Fruit fly (Drosophila melanogaster) whole organism, prepupa: Measurements from ENCODE around the gene Mitf.

ENCODE experiments used
- Blimp-1 ChIP-seq: fragments of 200-800 bp; sonication (Bioruptor generic); optimal IDR thresholded peaks from 3 replicates; lab custom pipeline; 2017; ENCODE audit warnings: missing biosample characterization, missing genetic modification characterization, mild to moderate bottlenecking, moderate library complexity, missing genetic modification reagents
- CG10631 ChIP-seq: fragments of 200-800 bp; sonication (Bioruptor generic); optimal IDR thresholded peaks from 2 replicates; lab custom pipeline; 2016; ENCODE audit warnings: missing biosample characterization, missing genetic modification characterization
- CG10669 ChIP-seq: fragments of 200-800 bp; sonication (Bioruptor generic); optimal IDR thresholded peaks from 3 replicates; lab custom pipeline; 2018; ENCODE audit warnings: missing biosample characterization, mild to moderate bottlenecking, missing genetic modification characterization, moderate library complexity
- CG11294 ChIP-seq: fragments of 200-800 bp; sonication (Bioruptor generic); IDR thresholded peaks from 2 replicates; pipeline ENCODE4 v1.3.6; 2022; ENCODE audit warnings: missing biosample characterization, missing genetic modification characterization
- CG11762 ChIP-seq: fragments of 200-800 bp; sonication (Bioruptor generic); optimal IDR thresholded peaks from 3 replicates; lab custom pipeline; 2016; ENCODE audit warnings: missing biosample characterization, missing genetic modification characterization; ENCODE audit not compliant: insufficient read depth
- CG11902 ChIP-seq: fragments of 200-800 bp; sonication (Bioruptor generic); optimal IDR thresholded peaks from 3 replicates; lab custom pipeline; 2016; ENCODE audit warnings: missing biosample characterization, missing genetic modification characterization
- CG1621 ChIP-seq: fragments of 200-800 bp; sonication (Bioruptor generic); optimal IDR thresholded peaks from 3 replicates; lab custom pipeline; 2018; ENCODE audit warnings: missing biosample characterization, mild to moderate bottlenecking, missing genetic modification characterization
- CG3032 ChIP-seq: fragments of 200-800 bp; optimal IDR thresholded peaks from 2 replicates; lab custom pipeline; 2019; ENCODE audit warnings: missing biosample characterization, mild to moderate bottlenecking, missing genetic modification characterization, moderate library complexity
- CG31627 ChIP-seq: fragments of 200-800 bp; sonication (Bioruptor generic); optimal IDR thresholded peaks from 3 replicates; lab custom pipeline; 2016; ENCODE audit warnings: missing biosample characterization, missing genetic modification characterization
- CG32006 ChIP-seq: fragments of 200-800 bp; sonication (Bioruptor generic); optimal IDR thresholded peaks from 3 replicates; lab custom pipeline; 2017; ENCODE audit warnings: missing biosample characterization, mild to moderate bottlenecking, missing genetic modification characterization
- CG34406 ChIP-seq: fragments of 200-800 bp; sonication (Bioruptor generic); optimal IDR thresholded peaks from 3 replicates; lab custom pipeline; 2016; ENCODE audit warnings: missing biosample characterization, missing genetic modification characterization
- CG3919 ChIP-seq: fragments of 200-800 bp; sonication (Bioruptor generic); optimal IDR thresholded peaks from 3 replicates; lab custom pipeline; 2016; ENCODE audit warnings: missing biosample characterization, missing genetic modification characterization
- CG4318 ChIP-seq: fragments of 200-800 bp; sonication (Bioruptor generic); optimal IDR thresholded peaks from 3 replicates; lab custom pipeline; 2017; ENCODE audit warnings: missing biosample characterization, mild to moderate bottlenecking, missing genetic modification characterization
- CG6163 ChIP-seq: fragments of 200-800 bp; sonication (Bioruptor generic); IDR thresholded peaks from 3 replicates; pipeline ENCODE4 v1.3.6; 2022; ENCODE audit warnings: missing biosample characterization, missing genetic modification characterization
- CG6792 ChIP-seq: fragments of 200-800 bp; sonication (Bioruptor generic); optimal IDR thresholded peaks from 3 replicates; lab custom pipeline; 2016; ENCODE audit warnings: missing biosample characterization, missing genetic modification characterization
- CG6854 ChIP-seq: fragments of 200-800 bp; sonication (Bioruptor generic); optimal IDR thresholded peaks from 2 replicates; lab custom pipeline; 2017; ENCODE audit warnings: missing biosample characterization, mild to moderate bottlenecking, missing genetic modification characterization
- CG8119 ChIP-seq: fragments of 200-800 bp; sonication (Bioruptor generic); IDR thresholded peaks from 3 replicates; pipeline ENCODE4 v1.3.6; 2022; ENCODE audit warnings: missing biosample characterization, missing genetic modification characterization
- CG8319 ChIP-seq: fragments of 200-800 bp; sonication (Bioruptor generic); optimal IDR thresholded peaks from 3 replicates; lab custom pipeline; 2016; ENCODE audit warnings: missing biosample characterization, missing genetic modification characterization
- Eip75B ChIP-seq: fragments of 200-800 bp; sonication (Bioruptor generic); optimal IDR thresholded peaks from 3 replicates; lab custom pipeline; 2016; ENCODE audit warnings: missing biosample characterization, missing genetic modification characterization
- Eip78C ChIP-seq: fragments of 200-800 bp; sonication (Bioruptor generic); peaks from one replicate; lab custom pipeline; 2016; ENCODE audit warnings: missing biosample characterization, missing genetic modification characterization
- Ets21C ChIP-seq: fragments of 200-800 bp; sonication (Bioruptor generic); optimal IDR thresholded peaks from 3 replicates; lab custom pipeline; 2016; ENCODE audit warnings: missing biosample characterization, missing genetic modification characterization
- Ets96B ChIP-seq: fragments of 200-800 bp; optimal IDR thresholded peaks from 2 replicates; lab custom pipeline; 2019; ENCODE audit warnings: missing biosample characterization, mild to moderate bottlenecking, missing genetic modification characterization, moderate library complexity
- Gug ChIP-seq: fragments of 200-800 bp; sonication (Bioruptor generic); IDR thresholded peaks from 2 replicates; pipeline ENCODE4 v1.3.6; 2022; ENCODE audit warnings: missing biosample characterization, missing genetic modification characterization
- Hr38 ChIP-seq: sonication (Bioruptor generic); optimal IDR thresholded peaks from 2 replicates; lab custom pipeline; 2016; ENCODE audit warnings: missing biosample characterization, missing genetic modification characterization
- Hr39 ChIP-seq: fragments of 200-800 bp; sonication (Bioruptor generic); optimal IDR thresholded peaks from 2 replicates; lab custom pipeline; 2016; ENCODE audit warnings: missing biosample characterization, missing genetic modification characterization
- Hr4 ChIP-seq: fragments of 200-800 bp; sonication (Bioruptor generic); optimal IDR thresholded peaks from 3 replicates; lab custom pipeline; 2016; ENCODE audit warnings: missing biosample characterization, missing genetic modification characterization
- Lpt ChIP-seq: fragments of 200-800 bp; sonication (Bioruptor generic); optimal IDR thresholded peaks from 3 replicates; lab custom pipeline; 2016; ENCODE audit warnings: missing biosample characterization, missing genetic modification characterization
- Met ChIP-seq: fragments of 200-800 bp; sonication (Bioruptor generic); optimal IDR thresholded peaks from 3 replicates; lab custom pipeline; 2016; ENCODE audit warnings: missing biosample characterization, missing genetic modification characterization
- OdsH ChIP-seq: fragments of 200-800 bp; sonication (Bioruptor generic); optimal IDR thresholded peaks from 3 replicates; lab custom pipeline; 2016; ENCODE audit warnings: missing biosample characterization, missing genetic modification characterization
- Sox15 ChIP-seq: fragments of 200-800 bp; sonication (Bioruptor generic); optimal IDR thresholded peaks from 3 replicates; lab custom pipeline; 2016; ENCODE audit warnings: missing biosample characterization, missing genetic modification characterization
- achi ChIP-seq: fragments of 200-800 bp; sonication (Bioruptor generic); optimal IDR thresholded peaks from 3 replicates; lab custom pipeline; 2016; ENCODE audit warnings: missing biosample characterization, missing genetic modification characterization
- acj6 ChIP-seq: fragments of 200-800 bp; sonication (Bioruptor generic); optimal IDR thresholded peaks from 3 replicates; lab custom pipeline; 2016; ENCODE audit warnings: missing biosample characterization, missing genetic modification characterization
- cyc ChIP-seq: fragments of 200-800 bp; sonication (Bioruptor generic); optimal IDR thresholded peaks from 3 replicates; lab custom pipeline; 2016; ENCODE audit warnings: missing biosample characterization, missing genetic modification characterization
- dac ChIP-seq: fragments of 200-800 bp; sonication (Bioruptor generic); optimal IDR thresholded peaks from 2 replicates; lab custom pipeline; 2017; ENCODE audit warnings: missing biosample characterization, mild to moderate bottlenecking, missing genetic modification characterization
- dsx ChIP-seq: fragments of 200-800 bp; optimal IDR thresholded peaks from 3 replicates; lab custom pipeline; 2019; ENCODE audit warnings: missing biosample characterization, mild to moderate bottlenecking, missing genetic modification characterization, moderate library complexity; ENCODE audit not compliant: poor library complexity, severe bottlenecking
- eg ChIP-seq: fragments of 200-800 bp; sonication (Bioruptor generic); IDR thresholded peaks from 3 replicates; pipeline ENCODE4 v1.3.6; 2022; ENCODE audit warnings: missing biosample characterization, missing genetic modification characterization
- esn ChIP-seq: fragments of 200-800 bp; sonication (Bioruptor generic); optimal IDR thresholded peaks from 2 replicates; lab custom pipeline; 2016; ENCODE audit warnings: missing biosample characterization, mild to moderate bottlenecking, missing genetic modification characterization, moderate library complexity
- fd85E ChIP-seq: fragments of 200-800 bp; sonication (Bioruptor generic); optimal IDR thresholded peaks from 3 replicates; lab custom pipeline; 2016; ENCODE audit warnings: missing biosample characterization, missing genetic modification characterization
- lz ChIP-seq: fragments of 200-800 bp; sonication (Bioruptor generic); optimal IDR thresholded peaks from 3 replicates; lab custom pipeline; 2016; ENCODE audit warnings: missing biosample characterization, missing genetic modification characterization
- net ChIP-seq: fragments of 200-800 bp; sonication (Bioruptor generic); optimal IDR thresholded peaks from 3 replicates; lab custom pipeline; 2016; ENCODE audit warnings: missing biosample characterization, missing genetic modification characterization
- pdm3 ChIP-seq: fragments of 200-800 bp; sonication (Bioruptor generic); optimal IDR thresholded peaks from 3 replicates; lab custom pipeline; 2016; ENCODE audit warnings: missing biosample characterization, missing genetic modification characterization
- spab ChIP-seq: fragments of 200-800 bp; sonication (Bioruptor generic); optimal IDR thresholded peaks from 2 replicates; lab custom pipeline; 2017; ENCODE audit warnings: missing biosample characterization, mild to moderate bottlenecking, missing genetic modification characterization, missing genetic modification reagents
- ss ChIP-seq, 2 experiments: fragments of 200-800 bp; sonication (Bioruptor generic); optimal IDR thresholded peaks; 2 replicates in 1 of 2; 3 replicates in 1 of 2; lab custom pipeline; 2017 to 2018; ENCODE audit warnings: mild to moderate bottlenecking in 2 of 2, missing biosample characterization in 2 of 2, missing genetic modification characterization in 2 of 2, moderate library complexity in 1 of 2
- topi ChIP-seq: fragments of 200-800 bp; sonication (Bioruptor generic); optimal IDR thresholded peaks from 3 replicates; lab custom pipeline; 2016; ENCODE audit warnings: missing biosample characterization, missing genetic modification characterization

The Mitf gene

dm6 chr4:1198599-1198998 lies at the start of gene Mitf:
TSS of gene Mitf (plus strand) at chr4:1198852.
- no peak for TF ChIP-seq eg (GFP tag; lab: Robert Waterston, UW)
- no peak for TF ChIP-seq Eip75B
- TF ChIP-seq Gug (GFP tag; lab: Robert Waterston, UW): no peak
- TF ChIP-seq CG3919 (GFP tag; lab: Kevin White, UChicago): no peak
- no peak for TF ChIP-seq Met (GFP tag; lab: Kevin White, UChicago)
- TF ChIP-seq CG6854 (GFP tag; lab: Kevin White, UChicago): no peak
- no peak for TF ChIP-seq achi (GFP tag; lab: Kevin White, UChicago)
- TF ChIP-seq ss (GFP tag; optimal IDR thresholded peaks at IDR 0.05; lab: Kevin White, UChicago): no peak
- TF ChIP-seq CG10669: no peak
- no peak for TF ChIP-seq net
- TF ChIP-seq, all 60 proteins: peak for 0

DNA sequence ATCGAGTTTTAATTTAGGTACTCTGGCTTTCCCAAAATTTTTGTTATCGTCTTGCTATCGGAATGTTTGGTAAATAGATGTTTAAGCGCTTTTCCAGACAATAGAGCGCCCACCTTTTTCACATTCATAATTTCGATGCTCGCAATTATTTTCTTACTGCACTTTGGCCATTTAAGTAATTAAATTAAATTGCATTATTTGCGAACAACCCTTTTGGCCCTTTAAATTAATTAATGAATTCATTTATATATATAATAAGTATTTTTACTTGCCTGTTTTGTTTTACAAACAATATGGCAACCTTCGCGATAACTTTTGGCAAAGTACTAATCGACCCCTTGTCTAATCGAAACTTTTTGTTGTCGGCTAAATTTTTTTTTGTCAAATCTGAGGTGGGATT lies 42.4 kb upstream of the Mitf start:
- TF ChIP-seq spab (no peak), CG32006 (GFP tag; lab: Kevin White, UChicago) (no peak), CG11294 (GFP tag; lab: Robert Waterston, UW) (no peak), Eip78C (GFP tag; lab: Kevin White, UChicago) (no peak), esn (no peak), CG10669 (no peak)

- TF ChIP-seq net (no peak), CG11762 (GFP tag; lab: Kevin White, UChicago) (no peak), CG6792 (no peak), CG8119 (GFP tag; lab: Robert Waterston, UW) (no peak), Ets96B (tag; lab: Kevin White, UChicago) (no peak), Lpt (GFP tag; lab: Kevin White, UChicago) (no peak), fd85E (GFP tag; lab: Kevin White, UChicago) (no peak), Eip78C (GFP tag; lab: Kevin White, UChicago) (no peak), CG32006 (GFP tag; lab: Kevin White, UChicago) (no peak), dsx (GFP tag; lab: Kevin White, UChicago) (no peak), Hr38 (no peak), CG34406 (no peak), CG6854 (GFP tag; lab: Kevin White, UChicago) (no peak), eg (GFP tag; lab: Robert Waterston, UW) (no peak), CG1621 (no peak)
Observed at dm6 chr4:1162058-1162457, 36.6 kb upstream of the Mitf start, which contains the start of gene CG32017. TSS of gene CG32017 (minus strand) at chr4:1162158.

dm6 chr4:1175156-1175555 lies 23.5 kb upstream of the Mitf start:
- TF ChIP-seq Hr38: no peak
- no peak for TF ChIP-seq OdsH
- TF ChIP-seq Ets96B (tag; lab: Kevin White, UChicago): no peak
- no peak for TF ChIP-seq topi (GFP tag; lab: Kevin White, UChicago)
- TF ChIP-seq CG6792: no peak
- TF ChIP-seq Blimp-1 (GFP tag; lab: Kevin White, UChicago): no peak
- no peak for TF ChIP-seq dsx (GFP tag; lab: Kevin White, UChicago)
- TF ChIP-seq eg (GFP tag; lab: Robert Waterston, UW): no peak
- no peak for TF ChIP-seq CG8319
- no peak for TF ChIP-seq acj6
- TF ChIP-seq pdm3 (GFP tag; lab: Kevin White, UChicago): no peak
- no peak for TF ChIP-seq CG8119 (GFP tag; lab: Robert Waterston, UW)

DNA sequence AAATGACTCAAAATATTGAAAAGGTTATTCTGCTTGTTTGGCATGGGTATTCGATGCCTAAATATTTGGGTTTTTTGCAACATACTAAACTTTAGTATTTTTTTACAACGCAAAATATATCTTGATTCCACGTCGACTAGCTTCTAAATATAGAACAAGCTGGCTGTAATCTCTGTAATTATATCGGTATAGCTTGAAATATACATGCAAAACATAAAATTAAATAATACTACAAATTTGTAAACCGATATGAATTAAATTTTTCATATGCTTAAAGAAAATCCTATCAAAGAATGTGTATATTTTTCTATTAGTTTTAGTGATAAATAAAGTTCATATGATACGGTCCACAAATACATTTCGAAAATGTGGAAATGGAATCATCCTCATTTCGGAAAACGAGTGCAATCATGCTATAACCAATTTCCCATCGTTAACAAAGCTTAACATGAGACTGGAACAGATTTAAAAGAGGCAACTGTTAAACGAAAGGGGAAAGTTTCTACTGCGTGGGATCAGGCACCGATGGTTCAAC lies 17.0 kb upstream of the Mitf start, which contains the start of gene pho:
Gene pho (minus strand): TSS at position 38 of the 535 bp plus-strand sequence.
- peak; percentile 43 for TF ChIP-seq CG3032 (tag; lab: Kevin White, UChicago)
- TF ChIP-seq CG10631 (GFP tag; lab: Kevin White, UChicago): peak; percentile 36
- no peak for TF ChIP-seq CG31627 (GFP tag; lab: Kevin White, UChicago)
- peak; percentile 33 for TF ChIP-seq CG4318 (GFP tag; lab: Kevin White, UChicago)
- peak; percentile 46 for TF ChIP-seq cyc (GFP tag; lab: Kevin White, UChicago)
- TF ChIP-seq Hr4 (GFP tag; lab: Kevin White, UChicago): peak; percentile 38
- peak; percentile 38 for TF ChIP-seq topi (GFP tag; lab: Kevin White, UChicago)
- peak; percentile 20 for TF ChIP-seq CG11902 (GFP tag; lab: Kevin White, UChicago)
- TF ChIP-seq Gug (GFP tag; lab: Robert Waterston, UW): no peak
- peak; percentile 31 for TF ChIP-seq lz (GFP tag; lab: Kevin White, UChicago)
- peak; percentile 44 for TF ChIP-seq OdsH
- no peak for TF ChIP-seq dac (GFP tag; lab: Kevin White, UChicago)
- TF ChIP-seq Hr39 (GFP tag; lab: Kevin White, UChicago): peak; percentile 42
- peak; percentile 18 for TF ChIP-seq esn
- TF ChIP-seq Ets21C (GFP tag; lab: Kevin White, UChicago): peak; percentile 31
- TF ChIP-seq pdm3 (GFP tag; lab: Kevin White, UChicago): no peak
- TF ChIP-seq CG6163: no peak
- TF ChIP-seq Sox15 (GFP tag; lab: Kevin White, UChicago): peak; percentile 33
